Fruit fly (Drosophila melanogaster) whole organism, embryonic: ENCODE data around the gene Ppm1.

Experiments
- Atf-2 ChIP-seq: fragments of 200-800 bp; sonication (Bioruptor generic); optimal IDR thresholded peaks from 2 replicates; lab custom pipeline; 2016; ENCODE audit warnings: missing biosample characterization, missing genetic modification characterization
- CG10274 ChIP-seq: fragments of 200-800 bp; sonication (Bioruptor generic); optimal IDR thresholded peaks from 3 replicates; lab custom pipeline; 2017; ENCODE audit warnings: missing biosample characterization, mild to moderate bottlenecking, missing genetic modification characterization
- CG11085 ChIP-seq: fragments of 200-800 bp; sonication (Bioruptor generic); IDR thresholded peaks from 2 replicates; pipeline ENCODE4 v1.3.6; 2022; ENCODE audit warnings: missing biosample characterization, missing genetic modification characterization
- CG11560 ChIP-seq: fragments of 200-800 bp; sonication (Bioruptor generic); IDR thresholded peaks from 3 replicates; pipeline ENCODE4 v1.3.6; 2022; ENCODE audit warnings: missing biosample characterization, missing genetic modification characterization
- CG13624 ChIP-seq: fragments of 200-800 bp; sonication (Bioruptor generic); optimal IDR thresholded peaks from 2 replicates; lab custom pipeline; 2016; ENCODE audit warnings: missing biosample characterization, missing genetic modification characterization
- CG14014 ChIP-seq: fragments of 200-800 bp; sonication (Bioruptor generic); IDR thresholded peaks from 2 replicates; pipeline ENCODE4 v1.3.6; 2022; ENCODE audit warnings: missing biosample characterization, missing genetic modification characterization
- CG15514 ChIP-seq: fragments of 200-800 bp; sonication (Bioruptor generic); optimal IDR thresholded peaks from 3 replicates; lab custom pipeline; 2017; ENCODE audit warnings: missing biosample characterization, missing genetic modification characterization, mild to moderate bottlenecking, moderate library complexity, missing genetic modification reagents
- CG2678 ChIP-seq: fragments of 200-800 bp; sonication (Bioruptor generic); optimal IDR thresholded peaks from 3 replicates; lab custom pipeline; 2019; ENCODE audit warnings: missing biosample characterization, mild to moderate bottlenecking, missing genetic modification characterization, moderate library complexity
- CG34224 ChIP-seq: fragments of 200-800 bp; sonication (Bioruptor generic); IDR thresholded peaks from 3 replicates; pipeline ENCODE4 v1.3.6; 2022; ENCODE audit warnings: missing biosample characterization, missing genetic modification characterization; ENCODE audit not compliant: partially characterized antibody
- CG3847 ChIP-seq: fragments of 200-800 bp; sonication (Bioruptor generic); IDR thresholded peaks from 2 replicates; pipeline ENCODE4 v1.3.6; 2022; ENCODE audit warnings: missing biosample characterization, missing genetic modification characterization
- CG43689 ChIP-seq: fragments of 200-800 bp; sonication (Bioruptor generic); IDR thresholded peaks from 2 replicates; pipeline ENCODE4 v1.3.6; 2022; ENCODE audit warnings: missing biosample characterization, missing genetic modification characterization
- CG5180 ChIP-seq: fragments of 200-800 bp; sonication (Bioruptor generic); optimal IDR thresholded peaks from 3 replicates; lab custom pipeline; 2017; ENCODE audit warnings: missing biosample characterization, missing genetic modification characterization, mild to moderate bottlenecking, moderate library complexity, missing genetic modification reagents
- CG6689 ChIP-seq: fragments of 200-800 bp; sonication (Bioruptor generic); IDR thresholded peaks from 2 replicates; pipeline ENCODE4 v1.3.6; 2022; ENCODE audit warnings: missing biosample characterization, missing genetic modification characterization
- CG6813 ChIP-seq: fragments of 200-800 bp; sonication (Bioruptor generic); optimal IDR thresholded peaks from 2 replicates; lab custom pipeline; 2017; ENCODE audit warnings: missing biosample characterization, missing genetic modification characterization, mild to moderate bottlenecking, moderate library complexity, missing genetic modification reagents
- CHES-1-like ChIP-seq: fragments of 200-800 bp; sonication (Bioruptor generic); optimal IDR thresholded peaks from 2 replicates; lab custom pipeline; 2016; ENCODE audit warnings: missing biosample characterization, missing genetic modification characterization
- CrebB ChIP-seq: fragments of 200-800 bp; sonication (Bioruptor generic); optimal IDR thresholded peaks from 3 replicates; lab custom pipeline; 2018; ENCODE audit warnings: missing biosample characterization, mild to moderate bottlenecking, missing genetic modification characterization
- Dbx ChIP-seq: fragments of 200-800 bp; sonication (Bioruptor generic); IDR thresholded peaks from 3 replicates; pipeline ENCODE4 v1.3.6; 2022; ENCODE audit warnings: missing biosample characterization, missing genetic modification characterization
- Dip3 ChIP-seq: fragments of 200-800 bp; sonication (Bioruptor generic); optimal IDR thresholded peaks from 3 replicates; lab custom pipeline; 2016; ENCODE audit warnings: missing biosample characterization, missing genetic modification characterization
- Eip74EF ChIP-seq, 2 experiments: fragments of 200-800 bp in 1 of 2; fragments of >200 bp in 1 of 2; sonication (Bioruptor generic) in 1 of 2; optimal IDR thresholded peaks; 2 replicates each; lab custom pipeline; 2017 to 2019; ENCODE audit warnings: missing biosample characterization in 2 of 2, missing genetic modification characterization in 2 of 2, mild to moderate bottlenecking in 1 of 2, moderate library complexity in 1 of 2
- Fer3 ChIP-seq: fragments of 200-800 bp; sonication (Bioruptor generic); optimal IDR thresholded peaks from 2 replicates; lab custom pipeline; 2018; ENCODE audit warnings: missing biosample characterization, mild to moderate bottlenecking, missing genetic modification characterization, moderate library complexity
- Gsc ChIP-seq: fragments of 200-800 bp; sonication (Bioruptor generic); IDR thresholded peaks from 2 replicates; pipeline ENCODE4 v1.3.6; 2022; ENCODE audit warnings: missing biosample characterization, missing genetic modification characterization
- HHEX ChIP-seq: fragments of 200-800 bp; sonication (Bioruptor generic); optimal IDR thresholded peaks from 3 replicates; lab custom pipeline; 2017; ENCODE audit warnings: missing biosample characterization, mild to moderate bottlenecking, missing genetic modification characterization, missing genetic modification reagents
- HLHmδ ChIP-seq: fragments of 200-800 bp; sonication (Bioruptor generic); optimal IDR thresholded peaks from 2 replicates; lab custom pipeline; 2018; ENCODE audit warnings: missing biosample characterization, mild to moderate bottlenecking, missing genetic modification characterization, moderate library complexity
- MESR4 ChIP-seq: fragments of 200-800 bp; sonication (Bioruptor generic); optimal IDR thresholded peaks from 2 replicates; lab custom pipeline; 2018; ENCODE audit warnings: missing biosample characterization, mild to moderate bottlenecking, missing genetic modification characterization, moderate library complexity
- Max ChIP-seq: fragments of 200-800 bp; sonication (Bioruptor generic); optimal IDR thresholded peaks from 2 replicates; lab custom pipeline; 2016; ENCODE audit warnings: missing biosample characterization, mild to moderate bottlenecking, missing genetic modification characterization
- Mes4 ChIP-seq: fragments of 200-800 bp; sonication (Bioruptor generic); optimal IDR thresholded peaks from 2 replicates; lab custom pipeline; 2016; ENCODE audit warnings: missing biosample characterization, missing genetic modification characterization
- NC2β ChIP-seq: fragments of 200-800 bp; sonication (Bioruptor generic); optimal IDR thresholded peaks from 2 replicates; lab custom pipeline; 2016; ENCODE audit warnings: missing biosample characterization, missing genetic modification characterization
- NfI ChIP-seq: fragments of 200-800 bp; sonication (Bioruptor generic); optimal IDR thresholded peaks from 3 replicates; lab custom pipeline; 2018; ENCODE audit warnings: missing biosample characterization, mild to moderate bottlenecking, missing genetic modification characterization, moderate library complexity
- Rx ChIP-seq: fragments of 200-800 bp; sonication (Bioruptor generic); IDR thresholded peaks from 2 replicates; pipeline ENCODE4 v1.3.6; 2022; ENCODE audit warnings: missing biosample characterization, missing genetic modification characterization
- Ssrp ChIP-seq: fragments of 200-800 bp; sonication (Bioruptor generic); optimal IDR thresholded peaks from 2 replicates; lab custom pipeline; 2018; ENCODE audit warnings: missing biosample characterization, mild to moderate bottlenecking, missing genetic modification characterization, moderate library complexity
- Trl ChIP-seq, 3 experiments: fragments of >200 bp in 2 of 3; fragments of 200-800 bp in 1 of 3; sonication (Bioruptor generic) in 1 of 3; optimal IDR thresholded peaks; 2 replicates in 1 of 3; 3 replicates in 2 of 3; lab custom pipeline; 2016 to 2017; ENCODE audit warnings: missing biosample characterization in 1 of 3, missing genetic modification characterization in 1 of 3
- ash1 ChIP-seq: fragments of 200-800 bp; sonication (Bioruptor generic); optimal IDR thresholded peaks from 2 replicates; lab custom pipeline; 2018; ENCODE audit warnings: missing biosample characterization, mild to moderate bottlenecking, missing genetic modification characterization
- croc ChIP-seq: fragments of 200-800 bp; sonication (Bioruptor generic); conservative IDR thresholded peaks from 3 replicates; pipeline ENCODE4 v1.3.6; 2022; ENCODE audit warnings: missing biosample characterization, missing genetic modification characterization
- dpn ChIP-seq, 2 experiments: fragments of 200-800 bp; sonication (Bioruptor generic); optimal IDR thresholded peaks; 3 replicates each; lab custom pipeline; 2016; ENCODE audit warnings: missing biosample characterization in 2 of 2, missing genetic modification characterization in 2 of 2
- jumu ChIP-seq: fragments of 200-800 bp; sonication (Bioruptor generic); optimal IDR thresholded peaks from 3 replicates; lab custom pipeline; 2016; ENCODE audit warnings: missing biosample characterization, missing genetic modification characterization
- luna ChIP-seq: fragments of 200-800 bp; sonication (Bioruptor generic); optimal IDR thresholded peaks from 2 replicates; lab custom pipeline; 2016; ENCODE audit warnings: missing biosample characterization, missing genetic modification characterization
- nerfin-2 ChIP-seq: fragments of 200-800 bp; sonication (Bioruptor generic); IDR thresholded peaks from 2 replicates; pipeline ENCODE4 v1.3.6; 2022; ENCODE audit warnings: missing biosample characterization, missing genetic modification characterization; ENCODE audit not compliant: partially characterized antibody
- pho ChIP-seq: fragments of 200-800 bp; sonication (Bioruptor generic); optimal IDR thresholded peaks from 2 replicates; lab custom pipeline; 2016; ENCODE audit warnings: missing biosample characterization, missing genetic modification characterization
- pita ChIP-seq: fragments of 200-800 bp; sonication (Bioruptor generic); optimal IDR thresholded peaks from 2 replicates; lab custom pipeline; 2017; ENCODE audit warnings: missing biosample characterization, mild to moderate bottlenecking, missing genetic modification characterization
- salm ChIP-seq: fragments of 200-800 bp; sonication (Bioruptor generic); optimal IDR thresholded peaks from 2 replicates; lab custom pipeline; 2018; ENCODE audit warnings: missing biosample characterization, mild to moderate bottlenecking, missing genetic modification characterization
- sd ChIP-seq: fragments of 200-800 bp; sonication (Bioruptor generic); optimal IDR thresholded peaks from 3 replicates; lab custom pipeline; 2018; ENCODE audit warnings: missing biosample characterization, mild to moderate bottlenecking, missing genetic modification characterization, moderate library complexity
- seq ChIP-seq: fragments of 200-800 bp; sonication (Bioruptor generic); IDR thresholded peaks from 2 replicates; pipeline ENCODE4 v1.3.6; 2022; ENCODE audit warnings: missing biosample characterization, missing genetic modification characterization
- slou ChIP-seq: fragments of 200-800 bp; sonication (Bioruptor generic); optimal IDR thresholded peaks from 3 replicates; lab custom pipeline; 2016; ENCODE audit warnings: missing biosample characterization, missing genetic modification characterization
- tio ChIP-seq: fragments of 200-800 bp; sonication (Bioruptor generic); optimal IDR thresholded peaks from 2 replicates; lab custom pipeline; 2017; ENCODE audit warnings: missing biosample characterization, missing genetic modification characterization, inconsistent platforms
- tna ChIP-seq: fragments of 200-800 bp; sonication (Bioruptor generic); IDR thresholded peaks from 2 replicates; pipeline ENCODE4 v1.3.6; 2022; ENCODE audit warnings: missing biosample characterization, missing genetic modification characterization; ENCODE audit not compliant: partially characterized antibody
- zfh1 ChIP-seq: fragments of 200-800 bp; sonication (Bioruptor generic); IDR thresholded peaks from 3 replicates; pipeline ENCODE4 v1.3.6; 2022; ENCODE audit warnings: missing biosample characterization, missing genetic modification characterization

Ppm1 gene

DNA sequence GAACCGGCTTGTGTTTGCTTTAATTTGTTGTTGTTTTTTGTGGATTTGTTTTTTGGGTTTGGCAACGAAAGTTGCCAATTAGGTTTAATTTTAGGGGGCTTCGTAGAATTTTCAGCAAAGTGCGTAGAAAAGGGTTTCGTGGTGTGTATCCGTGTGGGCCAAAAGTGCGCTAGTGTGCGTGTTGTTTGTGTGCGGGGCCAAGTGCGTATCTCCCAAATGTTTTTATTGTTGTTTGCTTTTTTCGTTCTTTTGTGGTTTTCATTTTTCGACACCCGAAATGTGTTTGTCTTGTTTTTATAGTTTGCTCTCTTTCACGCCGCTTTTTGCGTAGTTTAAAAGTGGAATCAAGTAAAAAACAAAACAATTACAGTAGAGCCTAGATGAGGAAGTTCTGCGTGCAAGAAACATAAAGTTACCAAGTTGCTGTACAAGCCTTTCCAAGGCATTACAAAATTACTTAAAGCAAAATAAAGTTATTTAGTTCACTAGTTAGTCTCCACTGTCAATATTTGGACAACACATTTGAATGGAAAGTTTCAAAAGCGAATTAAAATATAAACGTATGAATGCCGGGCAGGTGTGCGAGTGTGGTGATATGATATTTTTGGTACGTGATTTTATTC is 34.2 kb upstream of the Ppm1 start (continued):
- TF ChIP-seq Fer3 (tag; lab: Kevin White, UChicago) (peak; percentile 88), CG10274 (GFP tag; lab: Kevin White, UChicago) (peak; percentile 70), CG5180 (GFP tag; lab: Kevin White, UChicago) (no peak), CG11085 (GFP tag; lab: Robert Waterston, UW) (peak; percentile 90), Dbx (GFP tag; lab: Robert Waterston, UW) (peak; percentile 97), Atf-2 (GFP tag; lab: Kevin White, UChicago) (peak; percentile 66), tio (GFP tag; lab: Kevin White, UChicago) (peak; percentile 81), Max (GFP tag; lab: Kevin White, UChicago) (peak; percentile 63), CG6813 (GFP tag; lab: Kevin White, UChicago) (peak; percentile 83), Rx (GFP tag; lab: Robert Waterston, UW) (peak; percentile 76), HLHmδ (GFP tag; lab: Kevin White, UChicago) (no peak), luna (GFP tag; lab: Kevin White, UChicago) (peak; percentile 90), seq (GFP tag; lab: Robert Waterston, UW) (peak; percentile 71), CHES-1-like (GFP tag; lab: Kevin White, UChicago) (peak; percentile 90), slou (GFP tag; lab: Kevin White, UChicago) (peak; percentile 45), zfh1 (GFP tag; lab: Robert Waterston, UW) (peak; percentile 68; the same call in 2 of the 3 replicates), MESR4 (GFP tag; lab: Kevin White, UChicago) (no peak), Ssrp (tag; lab: Kevin White, UChicago) (peak; percentile 46), NC2β (GFP tag; lab: Kevin White, UChicago) (peak; percentile 21), NfI (GFP tag; lab: Kevin White, UChicago) (peak; percentile 85), Mes4 (GFP tag; lab: Kevin White, UChicago) (peak; percentile 26), CG3847 (GFP tag; lab: Robert Waterston, UW) (peak; percentile 89), Dip3 (GFP tag; lab: Kevin White, UChicago) (peak; percentile 94), jumu (GFP tag; lab: Kevin White, UChicago) (peak; percentile 71), CG14014 (GFP tag; lab: Robert Waterston, UW) (peak; percentile 86), croc (GFP tag; lab: Robert Waterston, UW) (no peak), CG34224 (GFP tag; lab: Robert Waterston, UW) (no peak), Gsc (GFP tag; lab: Robert Waterston, UW) (no peak), CG11560 (tag; lab: Robert Waterston, UW) (peak; percentile 65; the same call in 2 of the 3 replicates), tna (GFP tag; lab: Robert Waterston, UW) (no peak), pita (no peak), CG43689 (GFP tag; lab: Robert Waterston, UW) (peak; percentile 64; the same call in 1 of the 2 replicates)

DNA sequence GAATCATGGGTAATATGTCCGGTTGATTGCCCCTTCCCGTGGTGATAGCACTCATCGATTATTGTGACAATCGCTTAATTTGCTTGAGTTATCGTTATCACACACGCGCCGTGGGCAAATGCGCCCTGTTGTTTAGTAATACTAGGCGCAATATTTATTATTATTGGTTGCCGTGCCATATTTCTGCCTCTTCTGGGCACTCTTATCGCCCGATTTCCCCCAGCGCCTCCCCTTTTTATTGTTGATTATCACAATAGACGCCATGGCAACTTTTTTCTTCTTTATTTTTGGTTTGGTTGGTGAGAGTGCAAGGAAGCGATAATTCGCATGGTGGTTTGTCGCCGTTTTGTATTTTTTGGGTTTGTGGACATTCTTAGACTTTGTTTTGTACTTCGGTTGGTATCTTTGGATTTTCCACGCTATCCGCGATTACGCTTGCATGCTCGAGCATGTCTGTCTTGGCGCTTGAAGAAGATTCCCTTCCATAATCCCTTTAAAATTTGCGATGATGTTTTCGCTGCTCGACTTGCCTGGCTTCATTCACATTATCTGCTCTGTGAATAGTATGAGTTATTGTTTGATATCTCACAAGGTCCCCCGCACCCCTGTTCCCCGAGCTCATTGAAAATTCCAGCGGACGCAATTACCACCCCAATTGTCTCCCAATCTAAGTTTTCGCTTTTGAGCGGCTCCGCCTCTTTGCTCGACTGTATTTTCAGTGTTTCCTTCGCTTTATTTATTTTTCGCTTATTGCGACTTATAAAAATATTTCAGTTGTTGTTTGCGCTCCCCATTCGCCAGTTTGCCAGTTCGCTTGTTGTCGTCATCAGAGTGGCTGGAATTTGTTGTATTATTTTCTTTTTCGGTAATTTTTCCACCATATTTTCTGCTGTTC is 32.6 kb upstream of the Ppm1 start:
- no peak for TF ChIP-seq Trl (optimal IDR thresholded peaks at IDR 0.05; lab: Kevin White, UChicago)
- TF ChIP-seq Trl (GFP tag; optimal IDR thresholded peaks at IDR 0.05; lab: Kevin White, UChicago) = no peak
- peak; percentile 20 for TF ChIP-seq pho (GFP tag; lab: Kevin White, UChicago)
- peak; percentile 34 for TF ChIP-seq CG15514
- TF ChIP-seq sd (tag; lab: Kevin White, UChicago) = peak; percentile 96
- no peak for TF ChIP-seq salm (tag; lab: Kevin White, UChicago)
- peak; percentile 40 for TF ChIP-seq CG2678
- TF ChIP-seq ash1 (GFP tag; lab: Kevin White, UChicago) = peak; percentile 28
- no peak for TF ChIP-seq CrebB
- no peak for TF ChIP-seq Eip74EF (GFP tag; optimal IDR thresholded peaks at IDR 0.05; lab: Kevin White, UChicago)
- TF ChIP-seq HHEX (GFP tag; lab: Kevin White, UChicago) = peak; percentile 20
- TF ChIP-seq dpn (GFP tag; optimal IDR thresholded peaks at IDR 0.05; lab: Kevin White, UChicago) = no peak
- no peak for TF ChIP-seq CG6689 (GFP tag; lab: Robert Waterston, UW)
- TF ChIP-seq nerfin-2 (GFP tag; lab: Robert Waterston, UW) = 0 out of 2 replicates have a peak, but pooled peaks have one; percentile 39
- TF ChIP-seq CG13624 = peak; percentile 84
